Fruit fly (Drosophila melanogaster) Kc167 (cell line): ENCODE data around the gene CG9839.

Experiments
- Myc ChIP-seq: fragments of >200 bp; optimal IDR thresholded peaks from 2 replicates; lab custom pipeline; 2017; ENCODE audit warnings: missing external identifiers
- Sin3A ChIP-seq: fragments of >200 bp; optimal IDR thresholded peaks from 2 replicates; lab custom pipeline; 2018; ENCODE audit warnings: missing external identifiers
- h ChIP-seq: fragments of >200 bp; optimal IDR thresholded peaks from 3 replicates; lab custom pipeline; 2018; ENCODE audit warnings: missing external identifiers
- insv ChIP-seq: fragments of >200 bp; optimal IDR thresholded peaks from 3 replicates; lab custom pipeline; 2018; ENCODE audit warnings: missing external identifiers
- psq ChIP-seq: fragments of >200 bp; optimal IDR thresholded peaks from 2 replicates; lab custom pipeline; 2017; ENCODE audit warnings: missing external identifiers
- ttk ChIP-seq: sonication (Bioruptor generic); optimal IDR thresholded peaks from 2 replicates; lab custom pipeline; 2017; ENCODE audit warnings: missing external identifiers

Gene CG9839

DNA sequence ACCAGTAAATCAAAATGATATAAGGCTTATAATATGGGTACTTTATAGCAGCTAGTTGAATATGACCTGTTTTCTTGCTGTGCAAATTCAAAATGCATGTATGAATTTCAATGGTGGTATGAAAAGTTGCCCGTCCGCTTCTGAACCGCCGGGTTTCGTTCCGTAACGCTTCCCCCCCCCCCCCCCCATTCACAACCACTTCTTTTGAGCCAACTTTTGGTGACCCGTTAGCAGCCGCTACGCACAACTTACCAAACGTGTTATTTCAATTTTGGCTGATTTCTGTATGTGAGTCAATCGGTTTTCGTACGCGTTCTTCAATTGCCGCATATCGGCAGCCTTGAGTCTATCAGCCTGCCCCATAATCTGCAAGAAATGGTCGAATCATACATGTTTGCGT, 11.9 kb downstream of the CG9839 start:
- TF ChIP-seq psq (lab: Kevin White, UChicago) (no peak), Sin3A (lab: Kevin White, UChicago) (no peak), insv (lab: Kevin White, UChicago) (no peak), ttk (lab: Kevin White, UChicago) (no peak), Myc (lab: Kevin White, UChicago) (no peak), h (lab: Kevin White, UChicago) (no peak)

DNA sequence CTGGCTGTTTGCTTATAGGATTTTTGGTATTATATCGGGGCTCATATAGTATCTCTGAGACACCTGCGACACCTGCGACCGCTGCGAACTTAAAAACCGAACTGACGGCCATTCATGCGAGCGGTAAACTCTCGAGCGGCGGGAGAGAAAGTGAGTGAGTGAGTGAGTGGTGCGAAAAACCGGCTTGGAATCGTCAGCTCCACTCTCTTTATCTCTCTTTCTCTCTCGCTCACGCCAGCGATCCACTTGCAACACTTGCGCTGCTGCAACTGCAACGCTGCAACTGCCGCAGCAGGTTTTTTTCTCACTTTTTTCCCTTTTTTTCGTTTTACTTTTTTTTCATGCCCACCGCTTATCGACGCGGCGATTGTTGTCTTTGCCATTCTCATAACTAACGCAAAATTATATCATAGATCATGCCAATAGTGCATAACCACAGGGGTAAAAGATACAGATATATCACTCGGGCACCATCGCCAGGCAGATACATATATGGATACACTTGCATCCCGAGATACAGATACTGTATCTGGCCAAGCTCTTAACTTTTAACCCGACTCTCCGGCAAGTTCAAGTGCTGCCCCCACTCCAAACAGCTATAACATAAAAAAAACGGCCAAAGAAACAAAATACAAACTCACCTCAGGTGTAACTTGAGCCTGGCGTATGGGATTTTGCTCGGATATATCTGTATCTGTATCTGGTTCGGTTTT, 13.0 kb downstream of the CG9839 start:
- TF ChIP-seq Myc (lab: Kevin White, UChicago) (no peak), insv (lab: Kevin White, UChicago) (no peak), h (lab: Kevin White, UChicago) (no peak)

DNA sequence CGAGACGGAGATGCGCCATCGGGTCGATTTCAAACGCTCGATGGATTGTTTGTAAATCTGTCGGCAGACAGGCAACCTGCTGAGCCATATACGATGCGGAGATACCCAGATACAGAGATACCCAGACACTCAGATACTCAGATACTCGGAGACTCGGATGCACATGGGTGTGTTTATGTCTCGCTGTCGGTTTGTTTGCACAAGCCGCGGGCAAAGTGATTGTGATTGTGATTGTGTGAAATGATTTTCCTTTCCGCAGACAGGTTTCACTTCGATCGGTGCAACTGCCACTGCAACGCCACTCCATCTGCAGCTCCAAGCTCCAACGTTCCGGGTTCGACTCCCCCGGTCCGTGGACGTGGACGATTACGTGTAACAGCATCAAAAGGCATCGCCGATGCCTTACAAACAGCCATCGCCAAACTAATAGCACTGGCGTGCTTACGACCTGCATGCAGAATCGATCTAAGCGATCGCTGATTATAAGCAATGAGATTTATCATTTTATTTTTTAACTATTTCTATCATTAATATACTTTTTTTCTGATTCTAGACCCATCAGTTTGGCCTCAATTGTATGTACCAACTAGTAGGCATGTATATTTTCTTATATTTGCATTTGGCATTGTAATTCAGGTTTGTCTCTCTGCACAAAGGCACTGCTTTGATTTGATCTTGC, 16.7 kb downstream of the CG9839 start:
- TF ChIP-seq insv (lab: Kevin White, UChicago) (no peak), Myc (lab: Kevin White, UChicago) (no peak), psq (lab: Kevin White, UChicago) (no peak), h (lab: Kevin White, UChicago) (no peak), Sin3A (lab: Kevin White, UChicago) (no peak), ttk (lab: Kevin White, UChicago) (no peak)

- TF ChIP-seq Sin3A (lab: Kevin White, UChicago) (no peak), psq (lab: Kevin White, UChicago) (no peak), ttk (lab: Kevin White, UChicago) (no peak), Myc (lab: Kevin White, UChicago) (no peak), insv (lab: Kevin White, UChicago) (no peak), h (lab: Kevin White, UChicago) (no peak)
These were observed 17.9 kb downstream of the CG9839 start for dm6 chr3R:8787538-8788282.

dm6 chr3R:8785451-8785850, 20.2 kb downstream of the CG9839 start:
- TF ChIP-seq h (lab: Kevin White, UChicago) (no peak), psq (lab: Kevin White, UChicago) (no peak), Myc (lab: Kevin White, UChicago) (no peak), ttk (lab: Kevin White, UChicago) (no peak), insv (lab: Kevin White, UChicago) (no peak), Sin3A (lab: Kevin White, UChicago) (no peak)

dm6 chr3R:8784788-8785187, 20.8 kb downstream of the CG9839 start:
- TF ChIP-seq Myc (lab: Kevin White, UChicago) (no peak), ttk (lab: Kevin White, UChicago) (no peak), psq (lab: Kevin White, UChicago) (no peak), h (lab: Kevin White, UChicago) (no peak), insv (lab: Kevin White, UChicago) (no peak), Sin3A (lab: Kevin White, UChicago) (no peak)

DNA sequence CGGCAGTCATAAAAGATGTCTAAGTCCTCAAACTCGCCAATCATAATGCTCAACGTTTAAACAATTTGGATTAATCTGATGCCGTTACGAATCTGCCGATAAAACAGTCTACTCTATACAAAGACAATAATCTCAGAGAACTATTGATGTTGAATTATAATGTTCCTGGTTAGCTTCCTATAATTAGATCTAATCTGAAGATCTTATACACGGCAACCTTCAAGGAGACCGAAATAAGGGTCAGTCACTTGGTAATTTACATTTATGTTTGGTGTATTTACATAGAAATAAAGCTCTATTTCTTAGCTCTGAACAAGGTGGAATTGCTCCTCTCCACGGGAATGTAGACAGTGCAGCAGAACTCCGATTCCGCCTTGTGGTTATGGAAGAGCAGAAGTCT, 24.9 kb downstream of the CG9839 start, which contains the start of gene CG33189:
Gene CG33189 (minus strand): TSS at position 101 of the 400 bp plus-strand sequence.
- TF ChIP-seq Myc (lab: Kevin White, UChicago) = no peak
- TF ChIP-seq psq (lab: Kevin White, UChicago) = no peak
- TF ChIP-seq insv (lab: Kevin White, UChicago) = no peak
- no peak for TF ChIP-seq h (lab: Kevin White, UChicago)
- TF ChIP-seq ttk (lab: Kevin White, UChicago) = no peak
- no peak for TF ChIP-seq Sin3A (lab: Kevin White, UChicago)

DNA sequence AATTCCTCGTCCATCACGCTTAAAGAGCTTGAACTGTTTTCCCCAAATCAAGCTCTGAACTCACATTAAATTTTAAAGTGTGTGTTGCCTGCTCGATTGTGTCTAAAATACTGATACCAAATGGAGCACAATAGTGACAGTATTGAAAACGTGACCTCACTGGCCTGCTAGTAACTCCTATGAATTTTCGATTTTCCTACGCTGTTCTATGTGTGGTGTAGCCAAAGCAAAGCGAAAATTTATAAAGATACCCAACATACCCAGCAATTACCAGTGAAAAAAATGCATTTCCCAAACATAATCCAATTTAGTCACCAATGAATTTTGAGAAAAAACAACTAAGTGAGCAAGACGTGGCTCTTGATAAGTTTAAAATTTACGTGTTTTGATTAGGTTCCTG, 25.8 kb downstream of the CG9839 start, which contains the start of gene CG33191:
Gene CG33191 (minus strand): TSS at position 101 of the 400 bp plus-strand sequence.
- TF ChIP-seq insv (lab: Kevin White, UChicago) = no peak
- TF ChIP-seq ttk (lab: Kevin White, UChicago) = no peak
- no peak for TF ChIP-seq psq (lab: Kevin White, UChicago)

dm6 chr3R:8773135-8773534, 32.5 kb downstream of the CG9839 start, which contains the start of gene CG34301:
TSS of gene CG34301 (plus strand) at chr3R:8773435.
- TF ChIP-seq Sin3A (lab: Kevin White, UChicago) (no peak), Myc (lab: Kevin White, UChicago) (no peak), psq (lab: Kevin White, UChicago) (no peak), insv (lab: Kevin White, UChicago) (no peak), h (lab: Kevin White, UChicago) (no peak), ttk (lab: Kevin White, UChicago) (no peak)

- TF ChIP-seq h (lab: Kevin White, UChicago) (no peak), Myc (lab: Kevin White, UChicago) (no peak), Sin3A (lab: Kevin White, UChicago) (no peak), psq (lab: Kevin White, UChicago) (no peak), ttk (lab: Kevin White, UChicago) (no peak), insv (lab: Kevin White, UChicago) (no peak)
These were observed 33.0 kb downstream of the CG9839 start, which contains the start of gene CG13318 for dm6 chr3R:8772591-8772990. TSS of gene CG13318 (minus strand) at chr3R:8772691.

DNA sequence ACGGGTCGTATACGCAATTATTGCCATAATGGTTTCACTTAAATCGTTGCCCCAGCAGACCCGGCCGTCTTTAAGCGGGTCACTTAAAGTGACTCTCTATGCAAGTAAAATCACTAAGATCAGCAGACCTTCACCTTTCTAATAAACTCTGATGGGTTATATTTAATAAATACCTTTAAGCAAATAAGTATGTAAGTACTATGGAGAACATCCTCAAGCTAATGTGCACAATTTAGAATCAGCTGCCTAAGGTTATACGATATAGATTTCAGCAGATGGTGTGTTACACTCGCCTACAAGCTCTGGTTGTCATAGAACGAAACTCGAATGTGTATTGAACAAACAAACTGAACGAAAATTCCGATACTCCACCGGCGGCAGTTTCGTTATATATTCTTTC, 36.5 kb downstream of the CG9839 start, which contains the start of gene CG8236:
Gene CG8236 (plus strand): TSS at position 301 of the 400 bp plus-strand sequence.
- TF ChIP-seq insv (lab: Kevin White, UChicago) (no peak), psq (lab: Kevin White, UChicago) (no peak), ttk (lab: Kevin White, UChicago) (no peak), h (lab: Kevin White, UChicago) (no peak), Sin3A (lab: Kevin White, UChicago) (no peak), Myc (lab: Kevin White, UChicago) (no peak)
